Worm (Caenorhabditis elegans) whole organism, L2 larva: ENCODE measurements around the gene F57G9.7.

Experiments used
- ZK546.5 ChIP-seq: sonication (generic microtip); optimal IDR thresholded peaks from 2 replicates; lab custom pipeline; 2017; ENCODE audit warnings: missing biosample characterization, missing genetic modification characterization
- aly-2 ChIP-seq: fragments of 150-350 bp; optimal IDR thresholded peaks from 2 replicates; lab custom pipeline; 2014; ENCODE audit warnings: missing biosample characterization, missing genetic modification characterization
- ama-1 ChIP-seq: fragments of 150-350 bp; optimal IDR thresholded peaks from 2 replicates; lab custom pipeline; 2018; ENCODE audit warnings: inconsistent platforms
- ceh-82 ChIP-seq: fragments of 150-350 bp; optimal IDR thresholded peaks from 2 replicates; lab custom pipeline; 2014; ENCODE audit warnings: missing biosample characterization, missing genetic modification characterization
- crh-2 ChIP-seq: sonication (generic microtip); optimal IDR thresholded peaks from 2 replicates; lab custom pipeline; 2017; ENCODE audit warnings: missing biosample characterization, missing genetic modification characterization
- egl-27 ChIP-seq: sonication (generic microtip); optimal IDR thresholded peaks from 3 replicates; lab custom pipeline; 2017; ENCODE audit warnings: missing biosample characterization, missing genetic modification reagents, missing genetic modification characterization
- elt-1 ChIP-seq: fragments of 150-350 bp; optimal IDR thresholded peaks from 2 replicates; lab custom pipeline; 2014; ENCODE audit warnings: missing biosample characterization, missing genetic modification characterization
- fos-1 ChIP-seq: fragments of 150-350 bp; optimal IDR thresholded peaks from 2 replicates; lab custom pipeline; 2014; ENCODE audit warnings: missing biosample characterization, missing genetic modification characterization
- nhr-11 ChIP-seq: fragments of 150-350 bp; optimal IDR thresholded peaks from 2 replicates; lab custom pipeline; 2014; ENCODE audit warnings: missing biosample characterization, missing genetic modification characterization
- nhr-12 ChIP-seq: fragments of 150-350 bp; optimal IDR thresholded peaks from 2 replicates; lab custom pipeline; 2014; ENCODE audit warnings: missing biosample characterization, missing genetic modification characterization
- unc-62 ChIP-seq: fragments of 150-350 bp; optimal IDR thresholded peaks from 2 replicates; lab custom pipeline; 2014; ENCODE audit warnings: missing biosample characterization, missing genetic modification reagents, missing genetic modification characterization

- TF ChIP-seq egl-27 (tag; lab: Kevin White, UChicago) (no peak), ama-1 (lab: Kevin White, UChicago) (no peak), ZK546.5 (tag; lab: Kevin White, UChicago) (no peak), ceh-82 (tag; lab: Kevin White, UChicago) (no peak), nhr-12 (tag; lab: Kevin White, UChicago) (no peak), fos-1 (tag; lab: Kevin White, UChicago) (no peak), elt-1 (tag; lab: Kevin White, UChicago) (no peak), aly-2 (no peak), nhr-11 (tag; lab: Kevin White, UChicago) (no peak), unc-62 (no peak), crh-2 (tag; lab: Kevin White, UChicago) (no peak)
Observed at ce11 chrII:12414805-12415204, 17.2 kb upstream of the F57G9.7 start, which contains the start of gene Y57A10C.11.
